Fruit fly (Drosophila melanogaster): Measurements from ENCODE around the gene RagA-B.

The RagA-B gene

dm6 chr3R:9013765-9014380 is 29.8 kb upstream of the RagA-B start (continued):
- TF ChIP-seq CG7357 (GFP tag; IDR thresholded peaks at IDR 0.05) (no peak), TFAM (GFP tag; optimal IDR thresholded peaks at IDR 0.05) (no peak), chn (GFP tag; optimal IDR thresholded peaks at IDR 0.05) (peak; percentile 64), Nf-YC (tag; optimal IDR thresholded peaks at IDR 0.05) (peak; percentile 67), CG6765 (GFP tag; optimal IDR thresholded peaks at IDR 0.05) (peak; percentile 9), sob (GFP tag; IDR thresholded peaks at IDR 0.05) (peak; percentile 31; the same call in 1 of the 2 replicates), CG15269 (tag; optimal IDR thresholded peaks at IDR 0.05) (no peak), Lim3 (GFP tag; IDR thresholded peaks at IDR 0.05) (no peak), Bdp1 (GFP tag; optimal IDR thresholded peaks at IDR 0.05) (no peak), Bteb2 (GFP tag; optimal IDR thresholded peaks at IDR 0.05) (peak; percentile 60), gsb (GFP tag; IDR thresholded peaks at IDR 0.05) (no peak), zen2 (GFP tag; IDR thresholded peaks at IDR 0.05; ENCODE audit: partially characterized antibody) (no peak), CG9215 (GFP tag; IDR thresholded peaks at IDR 0.05) (peak; percentile 47; the same call in 1 of the 2 replicates), CG8478 (optimal IDR thresholded peaks at IDR 0.05) (no peak), hb (GFP tag; IDR thresholded peaks at IDR 0.05; ENCODE audit: partially characterized antibody) (no peak), BtbVII (GFP tag; optimal IDR thresholded peaks at IDR 0.05) (peak; percentile 8), CG2875 (GFP tag; optimal IDR thresholded peaks at IDR 0.05) (peak; percentile 12), CG5180 (GFP tag; optimal IDR thresholded peaks at IDR 0.05) (no peak), CG17612 (GFP tag; IDR thresholded peaks at IDR 0.05) (no peak), zen (tag; optimal IDR thresholded peaks at IDR 0.05) (no peak), CG31365 (tag; optimal IDR thresholded peaks at IDR 0.05) (no peak), CG1603 (tag; optimal IDR thresholded peaks at IDR 0.05) (peak; percentile 70), fd102C (GFP tag; optimal IDR thresholded peaks at IDR 0.05) (no peak), CG9437 (GFP tag; optimal IDR thresholded peaks at IDR 0.05) (peak; percentile 35), HmgZ (tag; optimal IDR thresholded peaks at IDR 0.05) (peak; percentile 76), Hr39 (optimal IDR thresholded peaks at IDR 0.05) (no peak), pfk (GFP tag; optimal IDR thresholded peaks at IDR 0.05) (no peak), Rfx (GFP tag; IDR thresholded peaks at IDR 0.05) (peak; percentile 56), fd64A (GFP tag; optimal IDR thresholded peaks at IDR 0.05) (no peak), CG8765 (GFP tag; IDR thresholded peaks at IDR 0.05) (no peak), CkIIα-i1 (GFP tag; IDR thresholded peaks at IDR 0.05) (no peak), rib (GFP tag; IDR thresholded peaks at IDR 0.05) (peak; percentile 65; the same call in 1 of the 2 replicates), CG3065 (GFP tag; optimal IDR thresholded peaks at IDR 0.05) (no peak), CG9876 (GFP tag; optimal IDR thresholded peaks at IDR 0.05) (peak; percentile 56), Dll (GFP tag; IDR thresholded peaks at IDR 0.05; ENCODE audit: partially characterized antibody) (peak; percentile 46; the same call in 1 of the 4 replicates), fru (optimal IDR thresholded peaks at IDR 0.05) (no peak), CG2199 (GFP tag; IDR thresholded peaks at IDR 0.05) (no peak), bigmax (GFP tag; optimal IDR thresholded peaks at IDR 0.05) (no peak), pho (GFP tag; optimal IDR thresholded peaks at IDR 0.05) (peak; percentile 63), CG7987 (GFP tag; optimal IDR thresholded peaks at IDR 0.05) (peak; percentile 65), vvl (GFP tag; IDR thresholded peaks at IDR 0.05) (peak; percentile 48; the same call in 1 of the 2 replicates), CG7271 (tag; optimal IDR thresholded peaks at IDR 0.05) (no peak), ssp (GFP tag; IDR thresholded peaks at IDR 0.05) (no peak), br (optimal IDR thresholded peaks at IDR 0.05) (no peak), trem (tag; optimal IDR thresholded peaks at IDR 0.05) (peak; percentile 39), CrebB (tag; optimal IDR thresholded peaks at IDR 0.05) (peak; percentile 24), maf-S (GFP tag; optimal IDR thresholded peaks at IDR 0.05) (peak; percentile 65), dm (GFP tag; optimal IDR thresholded peaks at IDR 0.05) (peak; percentile 50), crol (GFP tag; IDR thresholded peaks at IDR 0.05) (peak; percentile 99), tx (GFP tag; optimal IDR thresholded peaks at IDR 0.05) (peak; percentile 40), HLHmδ (GFP tag; optimal IDR thresholded peaks at IDR 0.05) (no peak), trh (GFP tag; optimal IDR thresholded peaks at IDR 0.05) (no peak)
